Worm (Caenorhabditis elegans): Measurements from ENCODE around the gene ztf-7.

ztf-7 gene

ce11 chrV:9796562-9796961 is 7.1 kb upstream of the ztf-7 start, which contains the start of gene F46B6.9:
Gene F46B6.9 (plus strand): TSS chrV:9796862.
- TF ChIP-seq ama-1 (optimal IDR thresholded peaks at IDR 0.05) = no peak
- TF ChIP-seq ttx-3 (tag; optimal IDR thresholded peaks at IDR 0.05) = no peak
- no peak for TF ChIP-seq ceh-48 (tag; optimal IDR thresholded peaks at IDR 0.05)
- TF ChIP-seq lim-6 (tag; optimal IDR thresholded peaks at IDR 0.05) = no peak

ce11 chrV:9796002-9796401 is 6.5 kb upstream of the ztf-7 start:
- peak; percentile 37 for TF ChIP-seq unc-42 (tag; optimal IDR thresholded peaks at IDR 0.05)
- TF ChIP-seq nhr-11 (tag; optimal IDR thresholded peaks at IDR 0.05) = no peak

DNA sequence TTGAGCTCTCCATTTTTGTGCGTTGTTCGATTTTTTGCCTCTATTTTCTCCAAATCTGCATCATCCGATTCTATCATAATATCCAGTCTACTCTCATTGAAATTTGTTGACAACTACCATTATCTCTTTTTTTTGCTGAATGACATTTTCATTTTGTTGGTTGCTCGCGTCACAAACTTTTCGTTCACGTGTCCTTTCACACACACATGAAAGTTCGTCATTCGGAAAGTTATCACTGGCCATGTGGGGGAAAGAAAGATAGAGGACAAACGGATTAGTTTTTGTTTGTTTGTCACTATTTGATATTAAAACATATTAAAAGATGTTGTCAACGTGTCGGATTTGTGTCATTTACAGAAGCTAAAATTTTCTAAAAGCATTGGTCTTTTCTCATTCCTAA is 5.5 kb upstream of the ztf-7 start:
- TF ChIP-seq ttx-3 (tag; optimal IDR thresholded peaks at IDR 0.05) (no peak), unc-42 (tag; optimal IDR thresholded peaks at IDR 0.05) (no peak), ref-2 (tag; optimal IDR thresholded peaks at IDR 0.05) (no peak), lim-6 (tag; optimal IDR thresholded peaks at IDR 0.05) (no peak), ceh-48 (tag; optimal IDR thresholded peaks at IDR 0.05) (no peak), pag-3 (tag; optimal IDR thresholded peaks at IDR 0.05; ENCODE audit: borderline replicate concordance) (no peak), ceh-19 (GFP tag; optimal IDR thresholded peaks at IDR 0.05) (no peak), dmd-4 (tag; optimal IDR thresholded peaks at IDR 0.05; ENCODE audit: borderline replicate concordance) (no peak)

DNA sequence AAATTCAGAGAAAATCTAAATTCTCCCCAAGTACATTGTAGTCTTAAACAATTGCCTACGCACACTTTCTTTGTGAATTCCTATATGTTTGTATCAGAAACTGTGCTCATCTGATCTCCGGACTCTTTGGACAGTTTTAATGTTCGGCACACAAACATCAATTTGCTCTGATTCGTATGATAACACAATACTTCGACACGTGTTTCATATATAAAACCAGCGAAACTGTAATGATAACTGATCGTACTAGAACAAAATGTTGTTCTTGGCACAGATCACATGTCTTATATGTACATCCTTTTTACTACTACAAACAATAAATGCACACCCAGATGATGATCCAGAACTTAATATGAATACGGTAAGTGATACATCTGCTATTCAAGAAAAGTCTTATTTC is 1.8 kb upstream of the ztf-7 start, which contains the start of gene lipl-2:
TSS of gene lipl-2 (plus strand) at position 236 of the 400 bp plus-strand sequence.
- TF ChIP-seq fkh-6 (tag; optimal IDR thresholded peaks at IDR 0.05) (no peak), sox-4 (tag; optimal IDR thresholded peaks at IDR 0.05) (no peak), ref-2 (tag; optimal IDR thresholded peaks at IDR 0.05) (no peak), ceh-9 (tag; optimal IDR thresholded peaks at IDR 0.05) (no peak), pqm-1 (tag; optimal IDR thresholded peaks at IDR 0.05) (no peak), syd-9 (tag; optimal IDR thresholded peaks at IDR 0.05) (no peak), hlh-8 (tag; optimal IDR thresholded peaks at IDR 0.05) (no peak), ceh-2 (tag; optimal IDR thresholded peaks at IDR 0.05) (no peak), nhr-11 (tag; optimal IDR thresholded peaks at IDR 0.05) (no peak), nfya-1 (tag; optimal IDR thresholded peaks at IDR 0.05) (no peak), ztf-16 (tag; optimal IDR thresholded peaks at IDR 0.05) (no peak), C38D4.7 (GFP tag; optimal IDR thresholded peaks at IDR 0.05) (no peak), ceh-6 (GFP tag; optimal IDR thresholded peaks at IDR 0.05) (no peak), madf-2 (tag; optimal IDR thresholded peaks at IDR 0.05) (no peak)

DNA sequence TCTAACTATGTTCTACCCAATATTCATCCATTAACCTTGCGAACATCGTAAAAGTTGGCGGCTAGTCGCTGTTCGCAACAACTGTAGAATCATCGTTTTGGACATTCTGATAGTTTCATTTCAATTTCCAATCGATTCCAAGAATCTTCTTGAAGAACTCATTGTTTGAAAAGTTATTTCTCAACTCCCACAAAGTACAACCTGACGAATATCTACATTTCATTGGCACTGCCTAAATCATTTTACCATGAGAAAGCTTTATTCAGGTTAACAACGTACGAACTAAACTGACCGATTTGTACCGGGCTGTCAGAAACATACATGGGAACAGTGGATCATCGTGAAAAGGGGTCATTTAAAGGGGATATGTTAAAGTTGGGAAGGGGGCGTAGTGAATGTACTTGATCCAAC is 2.8 kb downstream of the ztf-7 start, which contains the start of gene F46B6.6:
TSS of gene F46B6.6 (minus strand) at position 148 of the 411 bp plus-strand sequence.
- TF ChIP-seq hlh-8 (tag; optimal IDR thresholded peaks at IDR 0.05) (no peak), C38D4.7 (GFP tag; optimal IDR thresholded peaks at IDR 0.05) (no peak), dve-1 (tag; optimal IDR thresholded peaks at IDR 0.05) (no peak), sox-2 (GFP tag; IDR thresholded peaks at IDR 0.05) (no peak), ets-4 (tag; optimal IDR thresholded peaks at IDR 0.05) (no peak), hlh-13 (GFP tag; optimal IDR thresholded peaks at IDR 0.05) (no peak), ceh-2 (tag; optimal IDR thresholded peaks at IDR 0.05) (no peak), hlh-30 (tag; optimal IDR thresholded peaks at IDR 0.05; ENCODE audit: insufficient read depth) (no peak), dmd-4 (tag; optimal IDR thresholded peaks at IDR 0.05; ENCODE audit: borderline replicate concordance) (no peak), ttx-3 (tag; optimal IDR thresholded peaks at IDR 0.05) (no peak), ceh-31 (tag; optimal IDR thresholded peaks at IDR 0.05) (no peak)

DNA sequence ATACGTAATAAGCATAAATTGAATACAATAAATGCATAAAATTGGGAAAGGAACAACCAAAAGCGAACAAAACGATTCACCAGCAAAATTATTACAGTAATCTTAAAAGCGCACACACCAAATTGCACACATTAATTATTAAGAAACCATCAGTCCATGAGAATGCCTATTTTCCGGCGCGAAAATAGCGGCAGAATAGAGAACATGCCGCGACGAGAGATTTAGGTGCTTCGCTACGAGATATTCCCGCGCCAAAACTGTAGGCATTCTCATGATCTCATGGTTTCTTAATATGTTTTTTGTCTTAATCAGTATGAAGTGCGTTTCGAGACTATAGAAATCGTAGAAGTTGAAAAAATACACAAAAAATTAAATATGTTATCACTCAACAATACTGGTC is 5.3 kb downstream of the ztf-7 start:
- TF ChIP-seq ahr-1 (tag; optimal IDR thresholded peaks at IDR 0.05) = no peak
- no peak for TF ChIP-seq nfya-1 (tag; optimal IDR thresholded peaks at IDR 0.05)
- TF ChIP-seq ceh-6 (GFP tag; optimal IDR thresholded peaks at IDR 0.05) = no peak
- TF ChIP-seq odd-2 (tag; optimal IDR thresholded peaks at IDR 0.05) = no peak
- TF ChIP-seq ama-1 (optimal IDR thresholded peaks at IDR 0.05) = no peak
- no peak for TF ChIP-seq tbx-7 (tag; optimal IDR thresholded peaks at IDR 0.05)
- no peak for TF ChIP-seq eyg-1 (tag; optimal IDR thresholded peaks at IDR 0.05)
- no peak for TF ChIP-seq ceh-31 (tag; optimal IDR thresholded peaks at IDR 0.05)
- TF ChIP-seq gmeb-2 (tag; optimal IDR thresholded peaks at IDR 0.05) = no peak
- TF ChIP-seq hlh-6 (tag; optimal IDR thresholded peaks at IDR 0.05) = no peak
- no peak for TF ChIP-seq tbx-2 (tag; optimal IDR thresholded peaks at IDR 0.05)
- TF ChIP-seq pax-1 (tag; optimal IDR thresholded peaks at IDR 0.05) = no peak
